Fruit fly (Drosophila melanogaster): ENCODE measurements around the gene RhoGEF64C.

RhoGEF64C gene

DNA sequence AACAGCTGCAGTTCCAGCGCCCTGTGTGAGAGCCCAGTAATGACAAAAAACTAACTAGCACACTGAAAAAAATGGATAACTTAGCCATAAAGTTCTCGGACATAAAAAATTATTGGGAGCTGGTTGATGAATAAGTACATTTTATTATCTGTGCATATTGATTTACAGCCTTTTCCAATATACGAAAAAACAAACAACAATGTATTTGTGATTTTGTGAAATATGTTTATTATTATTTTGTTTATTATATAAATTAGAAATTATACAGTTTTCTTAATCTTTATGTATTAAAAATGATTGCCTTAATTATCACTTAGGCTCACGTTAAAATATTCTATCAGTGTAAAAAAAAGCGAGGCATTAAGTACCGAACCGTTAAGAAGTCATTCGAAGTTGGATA lies 808 bp upstream of the RhoGEF64C start (continued):
- no peak for TF ChIP-seq CG4360 (GFP tag; IDR thresholded peaks at IDR 0.05)
- no peak for TF ChIP-seq hb (GFP tag; IDR thresholded peaks at IDR 0.05; ENCODE audit: partially characterized antibody)
- no peak for TF ChIP-seq CG17912 (GFP tag; optimal IDR thresholded peaks at IDR 0.05)
- no peak for TF ChIP-seq Gsc (GFP tag; IDR thresholded peaks at IDR 0.05)
- no peak for TF ChIP-seq CG11456 (GFP tag; IDR thresholded peaks at IDR 0.05)
- no peak for TF ChIP-seq gcm2 (GFP tag; optimal IDR thresholded peaks at IDR 0.05)
- TF ChIP-seq CG12071 (GFP tag; optimal IDR thresholded peaks at IDR 0.05), result no peak
- no peak for TF ChIP-seq Optix (GFP tag; IDR thresholded peaks at IDR 0.05)
- TF ChIP-seq tna (GFP tag; IDR thresholded peaks at IDR 0.05; ENCODE audit: partially characterized antibody), result no peak
- no peak for TF ChIP-seq Hmr (GFP tag; optimal IDR thresholded peaks at IDR 0.05)
- TF ChIP-seq vvl (GFP tag; IDR thresholded peaks at IDR 0.05), result no peak
- TF ChIP-seq twi (tag; optimal IDR thresholded peaks at IDR 0.05), result no peak
- TF ChIP-seq Atf6 (GFP tag; IDR thresholded peaks at IDR 0.05), result no peak
- no peak for TF ChIP-seq salm (tag; optimal IDR thresholded peaks at IDR 0.05)
- no peak for TF ChIP-seq tll (GFP tag; optimal IDR thresholded peaks at IDR 0.05)
- TF ChIP-seq CG10267 (tag; optimal IDR thresholded peaks at IDR 0.05), result peak; percentile 48
- TF ChIP-seq Bgb (GFP tag; IDR thresholded peaks at IDR 0.05; ENCODE audit: partially characterized antibody), result no peak
- TF ChIP-seq Ada2b (GFP tag; IDR thresholded peaks at IDR 0.05), result no peak
- TF ChIP-seq chn (GFP tag; optimal IDR thresholded peaks at IDR 0.05), result no peak
- peak; percentile 64 for TF ChIP-seq CG11504 (tag; optimal IDR thresholded peaks at IDR 0.05)
- no peak for TF ChIP-seq CG13287 (GFP tag; IDR thresholded peaks at IDR 0.05; ENCODE audit: partially characterized antibody)
- no peak for TF ChIP-seq NK7.1 (GFP tag; optimal IDR thresholded peaks at IDR 0.05)
- TF ChIP-seq Lim3 (GFP tag; IDR thresholded peaks at IDR 0.05), result no peak

DNA sequence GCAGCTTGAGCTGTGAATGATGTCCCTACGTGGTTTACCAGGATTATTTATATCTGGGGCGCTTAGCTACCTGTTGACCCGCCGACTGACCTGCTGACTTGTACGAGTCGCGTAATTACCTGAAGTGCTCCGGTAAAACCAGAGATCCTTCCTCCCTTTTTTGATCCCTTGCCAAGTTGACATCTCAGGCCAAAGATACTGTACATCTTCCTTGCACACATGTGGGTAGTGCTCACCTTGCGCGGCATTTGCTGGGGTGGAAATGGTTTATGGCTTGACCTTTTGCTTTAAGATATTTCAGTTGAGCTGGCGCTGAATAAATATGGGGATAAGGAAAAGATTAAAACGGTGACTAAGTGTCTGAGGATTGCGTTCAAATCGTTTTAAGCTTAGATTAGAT lies 2.2 kb downstream of the RhoGEF64C start, which contains the start of gene CG15876:
TSS of gene CG15876 (minus strand) at position 23 of the 400 bp plus-strand sequence.
- TF ChIP-seq CG9609 (GFP tag; optimal IDR thresholded peaks at IDR 0.05) (no peak), CG13894 (tag; optimal IDR thresholded peaks at IDR 0.05) (no peak), Ets97D (GFP tag; optimal IDR thresholded peaks at IDR 0.05) (no peak), tll (GFP tag; optimal IDR thresholded peaks at IDR 0.05) (peak in 1 of 2 experiments; percentile 97), Taf1 (GFP tag; IDR thresholded peaks at IDR 0.05) (no peak), zen (tag; optimal IDR thresholded peaks at IDR 0.05) (peak; percentile 76), CG4328 (GFP tag; optimal IDR thresholded peaks at IDR 0.05) (no peak), CG15479 (GFP tag; optimal IDR thresholded peaks at IDR 0.05) (peak; percentile 97), sens (GFP tag) (peak; percentile 61), cad (GFP tag; optimal IDR thresholded peaks at IDR 0.05) (peak; percentile 66), MBD-R2 (GFP tag; IDR thresholded peaks at IDR 0.05) (no peak), CG14014 (GFP tag; IDR thresholded peaks at IDR 0.05) (no peak), sug (tag; optimal IDR thresholded peaks at IDR 0.05) (no peak), CG8359 (GFP tag; optimal IDR thresholded peaks at IDR 0.05; ENCODE audit: borderline replicate concordance) (no peak), ara (GFP tag; IDR thresholded peaks at IDR 0.05) (no peak)

DNA sequence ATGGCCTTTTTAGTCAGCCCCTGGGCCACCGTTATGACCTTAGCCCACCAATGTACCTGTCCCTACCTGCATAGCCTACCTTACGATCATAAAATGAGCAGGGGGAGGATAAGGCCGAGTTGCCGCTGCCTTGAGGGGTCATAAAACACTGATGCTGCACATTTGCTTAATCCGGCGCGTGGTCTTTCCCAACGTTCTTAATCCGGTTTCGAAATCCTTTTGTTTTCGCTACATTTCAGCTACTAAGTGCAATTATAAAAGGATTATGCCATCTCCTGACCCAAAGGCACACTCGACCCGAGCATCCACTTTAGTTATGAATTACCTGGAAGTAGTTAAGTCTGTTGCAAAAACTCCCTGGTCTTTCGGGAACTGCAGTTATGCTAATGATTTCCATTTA lies 3.8 kb downstream of the RhoGEF64C start:
- TF ChIP-seq cad (GFP tag; optimal IDR thresholded peaks at IDR 0.05), result peak; percentile 98
- no peak for TF ChIP-seq CG11504 (tag; optimal IDR thresholded peaks at IDR 0.05)
- peak; percentile 21 for TF ChIP-seq twi (tag; optimal IDR thresholded peaks at IDR 0.05)
- TF ChIP-seq zen (tag; optimal IDR thresholded peaks at IDR 0.05), result peak; percentile 95
- peak; percentile 96 for TF ChIP-seq CG15479 (GFP tag; optimal IDR thresholded peaks at IDR 0.05)
- no peak for TF ChIP-seq CG3838 (GFP tag; optimal IDR thresholded peaks at IDR 0.05)
- TF ChIP-seq tll (GFP tag; optimal IDR thresholded peaks at IDR 0.05), result peak in 1 of 2 experiments; percentile 92
- no peak for TF ChIP-seq trh (GFP tag; optimal IDR thresholded peaks at IDR 0.05)
- 0 out of 3 replicates have a peak, but pooled peaks have one; percentile 6 for TF ChIP-seq CG11456 (GFP tag; IDR thresholded peaks at IDR 0.05)
